Worm (Caenorhabditis elegans): ENCODE data around the gene ZK593.3.

ZK593.3 gene

ce11 chrIV:10936906-10937540 lies 21.5 kb downstream of the ZK593.3 start, which contains the start of gene fic-1:
Gene fic-1, plus strand, starts transcription at chrIV:10937454.
- TF ChIP-seq ceh-82 (tag; optimal IDR thresholded peaks at IDR 0.05) (no peak), nhr-11 (tag; optimal IDR thresholded peaks at IDR 0.05) (no peak), ceh-28 (tag; optimal IDR thresholded peaks at IDR 0.05) (peak; percentile 91), snpc-4 (tag; optimal IDR thresholded peaks at IDR 0.05) (peak; percentile 73), elt-3 (tag; optimal IDR thresholded peaks at IDR 0.05) (no peak), ceh-16 (tag; optimal IDR thresholded peaks at IDR 0.05) (no peak), mml-1 (tag; optimal IDR thresholded peaks at IDR 0.05) (no peak), fos-1 (tag; optimal IDR thresholded peaks at IDR 0.05) (no peak), pha-4 (tag; optimal IDR thresholded peaks at IDR 0.05) (peak; percentile 92), lin-39 (tag; optimal IDR thresholded peaks at IDR 0.05) (no peak), aly-2 (tag; optimal IDR thresholded peaks at IDR 0.05) (no peak), zag-1 (tag; optimal IDR thresholded peaks at IDR 0.05) (no peak), tbx-2 (tag; optimal IDR thresholded peaks at IDR 0.05) (no peak), nhr-237 (tag; optimal IDR thresholded peaks at IDR 0.05) (no peak), mdl-1 (tag; optimal IDR thresholded peaks at IDR 0.05) (no peak), skn-1 (tag; optimal IDR thresholded peaks at IDR 0.05) (peak; percentile 16), fkh-10 (GFP tag; optimal IDR thresholded peaks at IDR 0.05) (peak; percentile 94), lsy-12 (tag; optimal IDR thresholded peaks at IDR 0.05) (peak; percentile 4), elt-2 (tag; optimal IDR thresholded peaks at IDR 0.05) (peak; percentile 28), nhr-25 (tag; optimal IDR thresholded peaks at IDR 0.05) (no peak), ceh-9 (tag; optimal IDR thresholded peaks at IDR 0.05) (no peak), egl-5 (tag; optimal IDR thresholded peaks at IDR 0.05) (peak; percentile 60), nhr-12 (tag; optimal IDR thresholded peaks at IDR 0.05) (no peak), unc-62 (GFP tag; optimal IDR thresholded peaks at IDR 0.05) (no peak), lin-15B (tag; optimal IDR thresholded peaks at IDR 0.05) (peak; percentile 51), daf-12 (tag; optimal IDR thresholded peaks at IDR 0.05) (no peak), hmg-11 (tag; optimal IDR thresholded peaks at IDR 0.05) (no peak), nhr-43 (tag; optimal IDR thresholded peaks at IDR 0.05; ENCODE audit: poor library complexity, severe bottlenecking) (no peak), ZK546.5 (tag; optimal IDR thresholded peaks at IDR 0.05) (no peak), pqm-1 (tag; optimal IDR thresholded peaks at IDR 0.05) (peak; percentile 34), eor-1 (tag; optimal IDR thresholded peaks at IDR 0.05) (peak in 1 of 2 experiments; percentile 12), nhr-77 (tag; optimal IDR thresholded peaks at IDR 0.05) (no peak), R02D3.7 (tag; optimal IDR thresholded peaks at IDR 0.05) (peak; percentile 15), nhr-28 (tag; optimal IDR thresholded peaks at IDR 0.05) (no peak), ztf-11 (tag; optimal IDR thresholded peaks at IDR 0.05) (no peak), ama-1 (optimal IDR thresholded peaks at IDR 0.05) (no peak), jun-1 (tag; optimal IDR thresholded peaks at IDR 0.05) (no peak), nfya-1 (tag; optimal IDR thresholded peaks at IDR 0.05; ENCODE audit: insufficient read depth) (peak; percentile 82), egl-27 (tag; optimal IDR thresholded peaks at IDR 0.05) (no peak), ztf-4 (tag; optimal IDR thresholded peaks at IDR 0.05) (no peak), nhr-76 (tag; optimal IDR thresholded peaks at IDR 0.05) (no peak), sea-2 (GFP tag; optimal IDR thresholded peaks at IDR 0.05) (peak; percentile 78), fkh-2 (tag; optimal IDR thresholded peaks at IDR 0.05) (peak; percentile 11), unc-39 (tag; optimal IDR thresholded peaks at IDR 0.05) (no peak), nhr-67 (tag; optimal IDR thresholded peaks at IDR 0.05) (no peak), nhr-23 (tag; optimal IDR thresholded peaks at IDR 0.05) (no peak), elt-1 (tag; optimal IDR thresholded peaks at IDR 0.05) (no peak)
